Fruit fly (Drosophila melanogaster): Measurements from ENCODE around the gene wts.

wts gene

dm6 chr3R:30805762-30806371 is 552 bp downstream of the wts start (continued):
- TF ChIP-seq CG13424 (tag; optimal IDR thresholded peaks at IDR 0.05) (no peak), fd64A (GFP tag; optimal IDR thresholded peaks at IDR 0.05) (no peak), CG17361 (GFP tag; IDR thresholded peaks at IDR 0.05) (no peak), mld (GFP tag; IDR thresholded peaks at IDR 0.05; ENCODE audit: partially characterized antibody) (no peak), vvl (GFP tag; IDR thresholded peaks at IDR 0.05) (peak; percentile 72), Chrac-16 (GFP tag; optimal IDR thresholded peaks at IDR 0.05) (no peak), Nf-YC (tag; optimal IDR thresholded peaks at IDR 0.05) (peak; percentile 43), CG12104 (GFP tag; optimal IDR thresholded peaks at IDR 0.05) (no peak)

- TF ChIP-seq CG9817 (tag; optimal IDR thresholded peaks at IDR 0.05), result no peak
- no peak for TF ChIP-seq wor (GFP tag; IDR thresholded peaks at IDR 0.05)
- TF ChIP-seq cwo (GFP tag; optimal IDR thresholded peaks at IDR 0.05), result no peak
- TF ChIP-seq CG3281 (GFP tag; optimal IDR thresholded peaks at IDR 0.05), result peak; percentile 9
- no peak for TF ChIP-seq D19B (GFP tag; optimal IDR thresholded peaks at IDR 0.05)
- peak; percentile 13 for TF ChIP-seq CG8924 (tag; optimal IDR thresholded peaks at IDR 0.05)
- TF ChIP-seq Sry-δ (GFP tag; optimal IDR thresholded peaks at IDR 0.05), result no peak
- no peak for TF ChIP-seq Ravus (GFP tag; IDR thresholded peaks at IDR 0.05)
- no peak for TF ChIP-seq pros (GFP tag; optimal IDR thresholded peaks at IDR 0.05)
- peak; percentile 32; the same call in 1 of the 2 replicates for TF ChIP-seq ttk (GFP tag; IDR thresholded peaks at IDR 0.05)
- TF ChIP-seq disco-r (GFP tag; optimal IDR thresholded peaks at IDR 0.05), result no peak
- no peak for TF ChIP-seq CG6654 (GFP tag; optimal IDR thresholded peaks at IDR 0.05)
- TF ChIP-seq Atf6 (GFP tag; IDR thresholded peaks at IDR 0.05), result peak; percentile 40; the same call in 1 of the 2 replicates
- no peak for TF ChIP-seq CG9215 (GFP tag; IDR thresholded peaks at IDR 0.05)
- no peak for TF ChIP-seq emc (GFP tag; optimal IDR thresholded peaks at IDR 0.05)
- peak in 1 of 3 experiments; percentile 1 for TF ChIP-seq lola (GFP tag; optimal IDR thresholded peaks at IDR 0.05)
- peak; percentile 45 for TF ChIP-seq CG13424 (tag; optimal IDR thresholded peaks at IDR 0.05)
- peak; percentile 14 for TF ChIP-seq CG17829 (tag; optimal IDR thresholded peaks at IDR 0.05)
- TF ChIP-seq Ets97D (GFP tag; optimal IDR thresholded peaks at IDR 0.05), result no peak
- TF ChIP-seq sc (optimal IDR thresholded peaks at IDR 0.05), result no peak
- no peak for TF ChIP-seq sc (GFP tag; optimal IDR thresholded peaks at IDR 0.05)
- no peak for TF ChIP-seq usp (GFP tag; optimal IDR thresholded peaks at IDR 0.05)
- 0 out of 2 replicates have a peak, but pooled peaks have one; percentile 17 for TF ChIP-seq Rfx (GFP tag; IDR thresholded peaks at IDR 0.05)
- peak; percentile 15 for TF ChIP-seq dmrt11E (tag; optimal IDR thresholded peaks at IDR 0.05)
- TF ChIP-seq ERR (GFP tag; optimal IDR thresholded peaks at IDR 0.05), result no peak
- TF ChIP-seq CG11504 (tag; optimal IDR thresholded peaks at IDR 0.05), result peak; percentile 55
- no peak for TF ChIP-seq onecut (GFP tag; IDR thresholded peaks at IDR 0.05)
- no peak for TF ChIP-seq kni (GFP tag; optimal IDR thresholded peaks at IDR 0.05)
- no peak for TF ChIP-seq unpg (GFP tag; optimal IDR thresholded peaks at IDR 0.05)
- TF ChIP-seq grn (GFP tag; optimal IDR thresholded peaks at IDR 0.05), result no peak
- peak; percentile 50 for TF ChIP-seq Sox102F (GFP tag; optimal IDR thresholded peaks at IDR 0.05)
- TF ChIP-seq dmrt99B (tag; optimal IDR thresholded peaks at IDR 0.05), result peak; percentile 58
- no peak for TF ChIP-seq Hsf (GFP tag; optimal IDR thresholded peaks at IDR 0.05)
- TF ChIP-seq Bgb (GFP tag; IDR thresholded peaks at IDR 0.05; ENCODE audit: partially characterized antibody), result no peak
- peak; percentile 40 for TF ChIP-seq Oli (tag; optimal IDR thresholded peaks at IDR 0.05)
- TF ChIP-seq ci (GFP tag; IDR thresholded peaks at IDR 0.05), result no peak; the same call in 2 of the 3 replicates
- TF ChIP-seq gem (tag; optimal IDR thresholded peaks at IDR 0.05), result peak; percentile 52
- TF ChIP-seq sima (GFP tag; optimal IDR thresholded peaks at IDR 0.05), result no peak
- peak; percentile 51 for TF ChIP-seq phol (tag; optimal IDR thresholded peaks at IDR 0.05)
- TF ChIP-seq CG17912 (GFP tag; optimal IDR thresholded peaks at IDR 0.05), result no peak
- no peak for TF ChIP-seq fu2 (GFP tag; optimal IDR thresholded peaks at IDR 0.05)
- TF ChIP-seq CG14014 (GFP tag; IDR thresholded peaks at IDR 0.05), result no peak
Observed at dm6 chr3R:30805196-30805595, 1.2 kb downstream of the wts start.

Measured in whole organism, embryonic.